Fruit fly (Drosophila melanogaster): ENCODE data around the gene CG5177.
A peak's percentile ranks its signal among the peaks of the same experiment; 100 is the strongest.

Gene CG5177

dm6 chr2L:7396962-7397361 is 8.1 kb upstream of the CG5177 start (continued):
- no peak for TF ChIP-seq hb (GFP tag; IDR thresholded peaks at IDR 0.05; ENCODE audit: partially characterized antibody)
- peak; percentile 65 for TF ChIP-seq CG12219 (GFP tag; optimal IDR thresholded peaks at IDR 0.05)
- TF ChIP-seq mld (GFP tag; IDR thresholded peaks at IDR 0.05; ENCODE audit: partially characterized antibody) = no peak
- peak; percentile 63; the same call in 2 of the 3 replicates for TF ChIP-seq B-H1 (GFP tag; IDR thresholded peaks at IDR 0.05)
- no peak for TF ChIP-seq Kr (GFP tag; optimal IDR thresholded peaks at IDR 0.05)
- no peak for TF ChIP-seq crol (GFP tag; IDR thresholded peaks at IDR 0.05)
- TF ChIP-seq Hmr (GFP tag; optimal IDR thresholded peaks at IDR 0.05) = peak; percentile 66
- peak; percentile 64 for TF ChIP-seq CG12391 (tag; optimal IDR thresholded peaks at IDR 0.05)
- TF ChIP-seq Dip3 (GFP tag; optimal IDR thresholded peaks at IDR 0.05) = peak; percentile 19
- peak; percentile 51 for TF ChIP-seq kay (GFP tag; optimal IDR thresholded peaks at IDR 0.05)
- TF ChIP-seq ind (GFP tag; optimal IDR thresholded peaks at IDR 0.05) = peak; percentile 73
- TF ChIP-seq CG6689 (GFP tag; IDR thresholded peaks at IDR 0.05) = peak; percentile 73
- TF ChIP-seq scrt (GFP tag; optimal IDR thresholded peaks at IDR 0.05) = peak; percentile 48
- no peak for TF ChIP-seq CHES-1-like (GFP tag; optimal IDR thresholded peaks at IDR 0.05)
- TF ChIP-seq CG10366 (GFP tag; IDR thresholded peaks at IDR 0.05) = peak; percentile 69
- TF ChIP-seq HmgZ (tag; optimal IDR thresholded peaks at IDR 0.05) = peak; percentile 47
- peak; percentile 25 for TF ChIP-seq abd-A (tag; optimal IDR thresholded peaks at IDR 0.05)
- TF ChIP-seq NFAT (GFP tag; IDR thresholded peaks at IDR 0.05) = peak; percentile 51; the same call in 1 of the 2 replicates
- no peak for TF ChIP-seq nom (GFP tag; optimal IDR thresholded peaks at IDR 0.05)
- TF ChIP-seq schlank (tag; optimal IDR thresholded peaks at IDR 0.05) = no peak
- TF ChIP-seq chif (GFP tag; optimal IDR thresholded peaks at IDR 0.05) = peak; percentile 0 to 46
- peak in 1 of 3 experiments; percentile 33 for TF ChIP-seq lola (GFP tag; optimal IDR thresholded peaks at IDR 0.05)
- TF ChIP-seq otp (GFP tag; IDR thresholded peaks at IDR 0.05) = peak; percentile 72
- TF ChIP-seq cwo (GFP tag; optimal IDR thresholded peaks at IDR 0.05) = peak; percentile 74
- TF ChIP-seq sens (GFP tag) = peak; percentile 92
- TF ChIP-seq chm (GFP tag; IDR thresholded peaks at IDR 0.05) = peak; percentile 56; the same call in 1 of the 2 replicates
- peak; percentile 11 for TF ChIP-seq CG17568 (GFP tag; optimal IDR thresholded peaks at IDR 0.05)
- peak; percentile 3 for TF ChIP-seq Dad (GFP tag; optimal IDR thresholded peaks at IDR 0.05)
- peak; percentile 24 for TF ChIP-seq BtbVII (GFP tag; optimal IDR thresholded peaks at IDR 0.05)
- TF ChIP-seq Spps (tag; optimal IDR thresholded peaks at IDR 0.05) = no peak
- no peak for TF ChIP-seq hth (optimal IDR thresholded peaks at IDR 0.05)
- TF ChIP-seq gem (tag; optimal IDR thresholded peaks at IDR 0.05) = peak; percentile 82
- no peak for TF ChIP-seq CG4404 (GFP tag; IDR thresholded peaks at IDR 0.05)
- TF ChIP-seq CG12299 (tag; optimal IDR thresholded peaks at IDR 0.05) = peak; percentile 26
- 0 out of 2 replicates have a peak, but pooled peaks have one; percentile 38 for TF ChIP-seq ssp (GFP tag; IDR thresholded peaks at IDR 0.05)
- TF ChIP-seq Dll (GFP tag; IDR thresholded peaks at IDR 0.05; ENCODE audit: partially characterized antibody) = no peak
- no peak for TF ChIP-seq CG3838 (GFP tag; optimal IDR thresholded peaks at IDR 0.05)

DNA sequence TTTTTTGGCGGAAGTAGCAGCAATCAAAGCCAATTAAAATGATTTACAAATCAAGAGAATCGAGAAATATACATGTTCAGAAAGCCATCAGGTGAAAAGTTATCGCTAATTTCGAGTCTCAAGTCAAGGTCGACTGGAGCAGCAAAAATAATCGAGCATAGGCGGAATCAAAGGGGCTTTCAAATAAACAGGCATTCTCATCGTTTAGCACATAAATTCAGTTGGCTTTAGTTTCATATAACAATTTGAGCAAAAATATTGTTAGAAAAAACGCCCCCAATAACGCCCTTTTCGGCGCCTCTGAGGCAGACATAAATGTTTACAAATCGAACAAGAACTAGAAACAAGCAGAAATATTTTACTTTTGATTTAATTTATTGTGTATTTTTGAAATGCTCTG is 7.3 kb upstream of the CG5177 start:
- TF ChIP-seq CG43689 (GFP tag; IDR thresholded peaks at IDR 0.05) = no peak
- no peak for TF ChIP-seq bsh (GFP tag; optimal IDR thresholded peaks at IDR 0.05)
- TF ChIP-seq Med (GFP tag) = peak; percentile 44
- TF ChIP-seq CG32532 (GFP tag; IDR thresholded peaks at IDR 0.05) = peak; percentile 28; the same call in 1 of the 2 replicates
- peak; percentile 45; the same call in 1 of the 2 replicates for TF ChIP-seq al (GFP tag; IDR thresholded peaks at IDR 0.05)
- TF ChIP-seq sob (GFP tag; IDR thresholded peaks at IDR 0.05) = peak; percentile 11; the same call in 1 of the 2 replicates
- TF ChIP-seq Dll (GFP tag; IDR thresholded peaks at IDR 0.05; ENCODE audit: partially characterized antibody) = no peak
- peak; percentile 53 for TF ChIP-seq CG9932 (GFP tag; IDR thresholded peaks at IDR 0.05)
- no peak for TF ChIP-seq CG4360 (GFP tag; IDR thresholded peaks at IDR 0.05)
- TF ChIP-seq CG11696 (GFP tag; IDR thresholded peaks at IDR 0.05) = 0 out of 2 replicates have a peak, but pooled peaks have one; percentile 25
- peak; percentile 49 for TF ChIP-seq Rfx (GFP tag; IDR thresholded peaks at IDR 0.05)
- peak; percentile 23 for TF ChIP-seq gem (tag; optimal IDR thresholded peaks at IDR 0.05)
- peak; percentile 55 for TF ChIP-seq slbo (GFP tag; IDR thresholded peaks at IDR 0.05)
- TF ChIP-seq row (GFP tag; IDR thresholded peaks at IDR 0.05) = peak; percentile 28; the same call in 2 of the 3 replicates

All from whole organism, embryonic.